Worm (Caenorhabditis elegans) whole organism, mixed stage, embryonic: ENCODE results near the gene T10G3.1.

ENCODE experiments used
- ces-1 ChIP-seq: fragments of 150-350 bp; optimal IDR thresholded peaks from 2 replicates; lab custom pipeline; 2014; ENCODE audit warnings: missing biosample characterization, missing genetic modification reagents, missing genetic modification characterization
- pha-4 ChIP-seq: fragments of 150-350 bp; optimal IDR thresholded peaks from 2 replicates; lab custom pipeline; 2018; ENCODE audit warnings: missing biosample characterization, missing genetic modification reagents, missing genetic modification characterization
- unc-39 ChIP-seq: fragments of 150-350 bp; optimal IDR thresholded peaks from 2 replicates; lab custom pipeline; 2014; ENCODE audit warnings: missing biosample characterization, missing genetic modification characterization
- unc-62 ChIP-seq: fragments of 150-350 bp; optimal IDR thresholded peaks from 2 replicates; lab custom pipeline; 2014; ENCODE audit warnings: missing biosample characterization, missing genetic modification reagents, missing genetic modification characterization

ce11 chrV:13427378-13427777 is 46.1 kb downstream of the T10G3.1 start:
- TF ChIP-seq pha-4 (tag; lab: Kevin White, UChicago) (no peak), unc-39 (tag; lab: Kevin White, UChicago) (no peak), ces-1 (no peak), unc-62 (no peak)
